Worm (Caenorhabditis elegans) whole organism, late embryonic: ENCODE measurements around the gene cwp-3.
A peak's percentile ranks its signal among the peaks of the same experiment; 100 is the strongest.

Experiments used
- C38D4.7 ChIP-seq: fragments of 200-800 bp; sonication (Bioruptor generic); optimal IDR thresholded peaks from 2 replicates; lab custom pipeline; 2018; ENCODE audit warnings: mild to moderate bottlenecking, missing genetic modification characterization, moderate library complexity, missing compliant biosample characterization
- F13H6.1 ChIP-seq: sonication (generic microtip); optimal IDR thresholded peaks from 2 replicates; lab custom pipeline; 2016; ENCODE audit warnings: missing genetic modification characterization, missing compliant biosample characterization
- K09A11.1 ChIP-seq: sonication (generic microtip); optimal IDR thresholded peaks from 2 replicates; lab custom pipeline; 2017; ENCODE audit warnings: antibody characterized with exemption, mild to moderate bottlenecking, missing genetic modification characterization, missing compliant biosample characterization; ENCODE audit not compliant: insufficient read depth
- Y22D7AL.16 ChIP-seq: sonication (generic microtip); optimal IDR thresholded peaks from 2 replicates; lab custom pipeline; 2016; ENCODE audit warnings: missing genetic modification characterization, missing compliant biosample characterization
- ahr-1 ChIP-seq: sonication (generic microtip); optimal IDR thresholded peaks from 2 replicates; lab custom pipeline; 2016; ENCODE audit warnings: missing genetic modification characterization, missing compliant biosample characterization
- ama-1 ChIP-seq: fragments of 150-350 bp; optimal IDR thresholded peaks from 2 replicates; lab custom pipeline; 2014
- ceh-18 ChIP-seq: sonication (generic microtip); optimal IDR thresholded peaks from 2 replicates; lab custom pipeline; 2016; ENCODE audit warnings: missing genetic modification characterization, missing compliant biosample characterization
- ceh-22 ChIP-seq: sonication (generic microtip); optimal IDR thresholded peaks from 2 replicates; lab custom pipeline; 2017; ENCODE audit warnings: missing biosample characterization, missing genetic modification characterization
- ceh-24 ChIP-seq: sonication (generic microtip); optimal IDR thresholded peaks from 2 replicates; lab custom pipeline; 2016; ENCODE audit warnings: mild to moderate bottlenecking, missing genetic modification characterization, missing compliant biosample characterization
- ceh-30 ChIP-seq: fragments of 150-350 bp; optimal IDR thresholded peaks from 2 replicates; lab custom pipeline; 2014; ENCODE audit warnings: missing biosample characterization, missing genetic modification characterization
- ceh-31 ChIP-seq: sonication (generic microtip); optimal IDR thresholded peaks from 2 replicates; lab custom pipeline; 2016; ENCODE audit warnings: missing genetic modification characterization, missing compliant biosample characterization
- ceh-45 ChIP-seq: fragments of 200-800 bp; sonication (Bioruptor generic); IDR thresholded peaks from 2 replicates; pipeline ENCODE4 v1.3.6; 2022; ENCODE audit warnings: missing genetic modification reagents, missing genetic modification characterization, missing compliant biosample characterization
- ceh-9 ChIP-seq: sonication (generic microtip); optimal IDR thresholded peaks from 2 replicates; lab custom pipeline; 2016; ENCODE audit warnings: mild to moderate bottlenecking, missing genetic modification characterization, inconsistent platforms, missing compliant biosample characterization
- che-1 ChIP-seq: sonication (generic microtip); optimal IDR thresholded peaks from 2 replicates; lab custom pipeline; 2016; ENCODE audit warnings: mild to moderate bottlenecking, missing genetic modification characterization, missing compliant biosample characterization
- dmd-4 ChIP-seq: sonication (generic microtip); optimal IDR thresholded peaks from 2 replicates; lab custom pipeline; 2016; ENCODE audit warnings: borderline replicate concordance, missing genetic modification characterization, missing compliant biosample characterization
- elt-2 ChIP-seq: sonication (generic microtip); optimal IDR thresholded peaks from 2 replicates; lab custom pipeline; 2016; ENCODE audit warnings: missing genetic modification reagents, missing genetic modification characterization, missing compliant biosample characterization
- ets-4 ChIP-seq: sonication (generic microtip); optimal IDR thresholded peaks from 2 replicates; lab custom pipeline; 2016; ENCODE audit warnings: missing genetic modification characterization, missing compliant biosample characterization
- fkh-6 ChIP-seq: sonication (generic microtip); optimal IDR thresholded peaks from 2 replicates; lab custom pipeline; 2016; ENCODE audit warnings: missing genetic modification characterization, missing compliant biosample characterization
- hlh-13 ChIP-seq: fragments of 200-800 bp; sonication (Bioruptor generic); optimal IDR thresholded peaks from 2 replicates; lab custom pipeline; 2018; ENCODE audit warnings: mild to moderate bottlenecking, missing genetic modification characterization, missing compliant biosample characterization
- hlh-15 ChIP-seq: sonication (generic microtip); optimal IDR thresholded peaks from 2 replicates; lab custom pipeline; 2016; ENCODE audit warnings: missing genetic modification characterization, missing compliant biosample characterization
- hlh-6 ChIP-seq: sonication (generic microtip); optimal IDR thresholded peaks from 2 replicates; lab custom pipeline; 2016; ENCODE audit warnings: missing genotype, missing genetic modification characterization, missing compliant biosample characterization
- hlh-8 ChIP-seq: sonication (generic microtip); optimal IDR thresholded peaks from 2 replicates; lab custom pipeline; 2016; ENCODE audit warnings: missing genotype, missing genetic modification characterization, missing compliant biosample characterization
- lim-6 ChIP-seq: sonication (generic microtip); optimal IDR thresholded peaks from 2 replicates; lab custom pipeline; 2016; ENCODE audit warnings: missing genetic modification characterization, missing compliant biosample characterization
- lin-11 ChIP-seq: fragments of 200-800 bp; sonication (Bioruptor generic); optimal IDR thresholded peaks from 2 replicates; lab custom pipeline; 2018; ENCODE audit warnings: mild to moderate bottlenecking, missing genetic modification characterization, missing compliant biosample characterization
- nfya-1 ChIP-seq: sonication (generic microtip); optimal IDR thresholded peaks from 2 replicates; lab custom pipeline; 2017; ENCODE audit warnings: missing genetic modification characterization, mild to moderate bottlenecking, missing compliant biosample characterization, antibody characterized with exemption, moderate library complexity
- nhr-11 ChIP-seq: fragments of 150-350 bp; optimal IDR thresholded peaks from 2 replicates; lab custom pipeline; 2014; ENCODE audit warnings: missing biosample characterization, missing genetic modification characterization
- nhr-232 ChIP-seq: sonication (generic microtip); optimal IDR thresholded peaks from 2 replicates; lab custom pipeline; 2016; ENCODE audit warnings: missing genetic modification characterization, missing compliant biosample characterization
- npax-4 ChIP-seq: sonication (generic microtip); optimal IDR thresholded peaks from 2 replicates; lab custom pipeline; 2016; ENCODE audit warnings: missing genetic modification characterization, missing compliant biosample characterization
- odd-2 ChIP-seq: sonication (generic microtip); optimal IDR thresholded peaks from 2 replicates; lab custom pipeline; 2017; ENCODE audit warnings: antibody characterized with exemption, mild to moderate bottlenecking, missing genetic modification characterization, missing compliant biosample characterization
- pat-9 ChIP-seq: fragments of 200-800 bp; sonication (Bioruptor generic); optimal IDR thresholded peaks from 2 replicates; lab custom pipeline; 2018; ENCODE audit warnings: mild to moderate bottlenecking, missing genetic modification characterization, moderate library complexity, missing compliant biosample characterization
- pax-1 ChIP-seq: fragments of 150-350 bp; optimal IDR thresholded peaks from 2 replicates; lab custom pipeline; 2014; ENCODE audit warnings: missing biosample characterization, missing genetic modification characterization
- pha-4 ChIP-seq: fragments of 150-350 bp; optimal IDR thresholded peaks from 2 replicates; lab custom pipeline; 2018; ENCODE audit warnings: missing biosample characterization, missing genetic modification reagents, missing genetic modification characterization
- pqm-1 ChIP-seq: sonication (generic microtip); optimal IDR thresholded peaks from 2 replicates; lab custom pipeline; 2016; ENCODE audit warnings: missing genetic modification characterization, missing compliant biosample characterization
- pros-1 ChIP-seq: fragments of 150-350 bp; optimal IDR thresholded peaks from 2 replicates; lab custom pipeline; 2014; ENCODE audit warnings: missing biosample characterization, missing genetic modification reagents, missing genetic modification characterization
- ref-2 ChIP-seq: sonication (generic microtip); optimal IDR thresholded peaks from 2 replicates; lab custom pipeline; 2016; ENCODE audit warnings: missing genetic modification characterization, missing compliant biosample characterization
- rnt-1 ChIP-seq: sonication (generic microtip); optimal IDR thresholded peaks from 2 replicates; lab custom pipeline; 2016; ENCODE audit warnings: missing genetic modification characterization, missing compliant biosample characterization
- sdc-2 ChIP-seq: sonication (generic microtip); optimal IDR thresholded peaks from 2 replicates; lab custom pipeline; 2016; ENCODE audit warnings: missing genotype, missing genetic modification characterization, missing compliant biosample characterization
- sox-2 ChIP-seq: fragments of 200-800 bp; sonication (Bioruptor generic); IDR thresholded peaks from 2 replicates; pipeline ENCODE4 v1.3.6; 2022; ENCODE audit warnings: missing genetic modification reagents, missing genetic modification characterization, missing compliant biosample characterization
- tbx-2 ChIP-seq: sonication (generic microtip); optimal IDR thresholded peaks from 2 replicates; lab custom pipeline; 2016; ENCODE audit warnings: missing genetic modification characterization, missing compliant biosample characterization
- tbx-7 ChIP-seq: sonication (generic microtip); optimal IDR thresholded peaks from 2 replicates; lab custom pipeline; 2016; ENCODE audit warnings: missing genotype, missing genetic modification characterization, missing compliant biosample characterization
- unc-42 ChIP-seq: sonication (generic microtip); optimal IDR thresholded peaks from 2 replicates; lab custom pipeline; 2016; ENCODE audit warnings: missing genotype, missing genetic modification characterization, missing compliant biosample characterization
- unc-55 ChIP-seq: sonication (generic microtip); optimal IDR thresholded peaks from 2 replicates; lab custom pipeline; 2017; ENCODE audit warnings: missing biosample characterization, missing genetic modification reagents, missing genetic modification characterization
- unc-86 ChIP-seq: sonication (generic microtip); optimal IDR thresholded peaks from 2 replicates; lab custom pipeline; 2016; ENCODE audit warnings: missing genetic modification characterization, missing compliant biosample characterization

The cwp-3 gene

DNA sequence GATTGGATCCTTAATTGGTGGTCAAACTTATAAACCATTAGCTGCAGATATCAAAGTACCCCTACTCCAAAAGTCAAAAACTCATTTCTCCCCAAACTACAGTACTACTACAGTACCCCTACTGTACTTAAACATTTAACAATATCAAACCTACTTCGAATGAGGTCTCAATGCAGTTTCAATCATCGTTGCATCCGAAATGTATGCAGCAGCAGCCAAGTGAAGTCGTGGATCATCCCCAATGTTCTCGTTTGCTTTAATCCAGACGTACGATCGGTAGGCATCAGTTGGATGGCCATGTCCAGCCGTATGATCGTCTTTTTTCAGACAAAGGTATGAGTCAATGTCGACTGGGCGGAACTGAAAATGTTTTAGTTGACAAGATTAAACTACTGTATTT, 14.9 kb downstream of the cwp-3 start:
- no peak for TF ChIP-seq pax-1 (tag; lab: Kevin White, UChicago)
- TF ChIP-seq ahr-1 (tag; lab: Kevin White, UChicago), result no peak

ce11 chrV:4860525-4860924, 17.9 kb downstream of the cwp-3 start:
- TF ChIP-seq ceh-31 (tag; lab: Kevin White, UChicago) (peak; percentile 34), tbx-2 (tag; lab: Kevin White, UChicago) (peak; percentile 21), pqm-1 (no peak), unc-86 (tag; lab: Kevin White, UChicago) (no peak), ceh-18 (tag; lab: Kevin White, UChicago) (peak; percentile 25), ceh-24 (tag; lab: Kevin White, UChicago) (no peak), ceh-9 (tag; lab: Kevin White, UChicago) (no peak), lim-6 (tag; lab: Kevin White, UChicago) (no peak), nfya-1 (peak; percentile 43), hlh-6 (peak; percentile 28), ref-2 (tag; lab: Kevin White, UChicago) (peak; percentile 12), unc-55 (peak; percentile 39), dmd-4 (tag; lab: Kevin White, UChicago) (no peak), unc-42 (tag; lab: Kevin White, UChicago) (peak; percentile 37)
- TF ChIP-seq, all 69 proteins: peak for 8

ce11 chrV:4862737-4863136, 20.1 kb downstream of the cwp-3 start, which contains the start of gene C37H5.13:
TSS of gene C37H5.13 (minus strand) at chrV:4862965.
- TF ChIP-seq nfya-1 (no peak), ahr-1 (tag; lab: Kevin White, UChicago) (no peak), che-1 (tag; lab: Kevin White, UChicago) (no peak), ceh-30 (tag; lab: Kevin White, UChicago) (no peak), hlh-13 (GFP tag; lab: Kevin White, UChicago) (no peak), ets-4 (no peak), pha-4 (no peak), unc-55 (peak; percentile 16), hlh-8 (no peak)

DNA sequence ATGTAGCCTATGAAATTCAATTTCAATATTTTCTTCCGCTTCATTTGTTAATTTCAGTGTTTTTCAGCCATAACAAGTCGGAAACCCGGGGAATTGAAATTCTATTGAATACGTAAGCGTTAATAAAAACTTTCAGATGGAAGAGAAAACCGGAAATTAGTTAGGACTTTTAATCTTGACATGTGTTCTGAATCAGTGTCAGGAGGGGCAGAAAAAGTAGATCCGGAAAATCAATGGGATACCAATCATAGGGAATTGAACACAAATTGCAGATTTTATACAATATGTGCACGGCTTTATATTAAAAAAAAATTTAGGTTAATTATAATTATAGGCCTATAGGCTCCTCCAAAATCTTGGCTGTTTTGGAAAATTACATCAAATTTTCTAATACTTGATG, 21.7 kb downstream of the cwp-3 start:
- TF ChIP-seq unc-42 (tag; lab: Kevin White, UChicago) (no peak), ama-1 (lab: Kevin White, UChicago) (no peak), unc-55 (no peak), elt-2 (no peak), hlh-15 (tag; lab: Kevin White, UChicago) (no peak), K09A11.1 (tag; lab: Kevin White, UChicago) (no peak), pros-1 (tag; lab: Kevin White, UChicago) (no peak), pha-4 (no peak)

- TF ChIP-seq ceh-30 (tag; lab: Kevin White, UChicago) (no peak), rnt-1 (tag; lab: Kevin White, UChicago) (no peak), ceh-9 (tag; lab: Kevin White, UChicago) (no peak), unc-42 (tag; lab: Kevin White, UChicago) (no peak), nhr-232 (no peak), lin-11 (tag; lab: Kevin White, UChicago) (no peak), nhr-11 (tag; lab: Kevin White, UChicago) (no peak), ahr-1 (tag; lab: Kevin White, UChicago) (no peak), tbx-7 (no peak), ceh-45 (no peak)
Measured at ce11 chrV:4865364-4865763, 22.7 kb downstream of the cwp-3 start, which contains the start of gene srd-32. TSS of gene srd-32 (plus strand) at chrV:4865664.

- TF ChIP-seq sox-2 (GFP tag; lab: Robert Waterston, UW) (no peak), F13H6.1 (tag; lab: Kevin White, UChicago) (no peak), tbx-7 (no peak), hlh-13 (GFP tag; lab: Kevin White, UChicago) (no peak), pat-9 (tag; lab: Kevin White, UChicago) (no peak), pqm-1 (no peak), sdc-2 (tag; lab: Kevin White, UChicago) (no peak), C38D4.7 (GFP tag; lab: Kevin White, UChicago) (no peak), nhr-232 (no peak), fkh-6 (tag; lab: Kevin White, UChicago) (no peak), Y22D7AL.16 (no peak), odd-2 (no peak), npax-4 (tag; lab: Kevin White, UChicago) (no peak), ceh-22 (tag; lab: Kevin White, UChicago) (no peak)
- TF ChIP-seq, all 69 proteins: peak for 0
Measured at ce11 chrV:4867535-4867934, 24.9 kb downstream of the cwp-3 start.
